Worm (Caenorhabditis elegans): ENCODE data around the gene fbxc-50.

DNA sequence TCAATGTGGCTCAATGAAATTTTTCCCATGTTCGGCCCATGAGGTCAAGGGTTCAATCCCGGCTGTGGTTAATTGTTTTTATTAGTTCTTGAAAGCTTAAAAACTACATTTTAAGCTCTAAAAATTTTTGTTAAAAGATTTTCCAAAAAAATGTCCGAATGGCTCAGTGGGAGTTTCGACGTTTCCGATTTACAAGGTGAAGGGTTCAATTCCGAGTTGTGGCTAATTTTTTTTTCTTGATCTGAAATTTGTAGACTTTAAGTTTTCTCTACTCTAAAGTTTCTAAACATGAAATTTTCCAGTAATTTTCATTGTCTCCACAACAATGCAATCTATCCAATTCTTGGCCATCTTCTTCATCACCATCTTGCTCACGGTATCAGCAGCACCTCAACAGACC, 14.6 kb upstream of the fbxc-50 start, which contains the start of gene F02E11.2:
- TF ChIP-seq him-1 (tag; optimal IDR thresholded peaks at IDR 0.05) (no peak), dao-5 (tag; optimal IDR thresholded peaks at IDR 0.05) (no peak), W03F9.2 (tag; optimal IDR thresholded peaks at IDR 0.05) (no peak)

Data from whole organism, L4/young adult.